Worm (Caenorhabditis elegans) whole organism, late embryonic: Measurements from ENCODE around the gene K12H6.5.
"Not testable (repeated sequence)": the region's sequence is repeated elsewhere in the genome, so short reads cannot be mapped to it uniquely, and the experiment has no call there.

Experiments
- C38D4.7 ChIP-seq: fragments of 200-800 bp; sonication (Bioruptor generic); optimal IDR thresholded peaks from 2 replicates; lab custom pipeline; 2018; ENCODE audit warnings: mild to moderate bottlenecking, missing genetic modification characterization, moderate library complexity, missing compliant biosample characterization
- F13H6.1 ChIP-seq: sonication (generic microtip); optimal IDR thresholded peaks from 2 replicates; lab custom pipeline; 2016; ENCODE audit warnings: missing genetic modification characterization, missing compliant biosample characterization
- ceh-18 ChIP-seq: sonication (generic microtip); optimal IDR thresholded peaks from 2 replicates; lab custom pipeline; 2016; ENCODE audit warnings: missing genetic modification characterization, missing compliant biosample characterization
- ceh-31 ChIP-seq: sonication (generic microtip); optimal IDR thresholded peaks from 2 replicates; lab custom pipeline; 2016; ENCODE audit warnings: missing genetic modification characterization, missing compliant biosample characterization
- elt-4 ChIP-seq: sonication (generic microtip); optimal IDR thresholded peaks from 2 replicates; lab custom pipeline; 2016; ENCODE audit warnings: missing genetic modification characterization, missing compliant biosample characterization
- gmeb-2 ChIP-seq: sonication (generic microtip); optimal IDR thresholded peaks from 2 replicates; lab custom pipeline; 2016; ENCODE audit warnings: missing genetic modification characterization, inconsistent platforms, missing compliant biosample characterization
- hlh-15 ChIP-seq: sonication (generic microtip); optimal IDR thresholded peaks from 2 replicates; lab custom pipeline; 2016; ENCODE audit warnings: missing genetic modification characterization, missing compliant biosample characterization
- lin-11 ChIP-seq: fragments of 200-800 bp; sonication (Bioruptor generic); optimal IDR thresholded peaks from 2 replicates; lab custom pipeline; 2018; ENCODE audit warnings: mild to moderate bottlenecking, missing genetic modification characterization, missing compliant biosample characterization
- nhr-11 ChIP-seq: fragments of 150-350 bp; optimal IDR thresholded peaks from 2 replicates; lab custom pipeline; 2014; ENCODE audit warnings: missing biosample characterization, missing genetic modification characterization
- odd-2 ChIP-seq: sonication (generic microtip); optimal IDR thresholded peaks from 2 replicates; lab custom pipeline; 2017; ENCODE audit warnings: antibody characterized with exemption, mild to moderate bottlenecking, missing genetic modification characterization, missing compliant biosample characterization
- pat-9 ChIP-seq: fragments of 200-800 bp; sonication (Bioruptor generic); optimal IDR thresholded peaks from 2 replicates; lab custom pipeline; 2018; ENCODE audit warnings: mild to moderate bottlenecking, missing genetic modification characterization, moderate library complexity, missing compliant biosample characterization
- pha-4 ChIP-seq: fragments of 150-350 bp; optimal IDR thresholded peaks from 2 replicates; lab custom pipeline; 2018; ENCODE audit warnings: missing biosample characterization, missing genetic modification reagents, missing genetic modification characterization
- pqm-1 ChIP-seq: sonication (generic microtip); optimal IDR thresholded peaks from 2 replicates; lab custom pipeline; 2016; ENCODE audit warnings: missing genetic modification characterization, missing compliant biosample characterization
- tbx-7 ChIP-seq: sonication (generic microtip); optimal IDR thresholded peaks from 2 replicates; lab custom pipeline; 2016; ENCODE audit warnings: missing genotype, missing genetic modification characterization, missing compliant biosample characterization

DNA sequence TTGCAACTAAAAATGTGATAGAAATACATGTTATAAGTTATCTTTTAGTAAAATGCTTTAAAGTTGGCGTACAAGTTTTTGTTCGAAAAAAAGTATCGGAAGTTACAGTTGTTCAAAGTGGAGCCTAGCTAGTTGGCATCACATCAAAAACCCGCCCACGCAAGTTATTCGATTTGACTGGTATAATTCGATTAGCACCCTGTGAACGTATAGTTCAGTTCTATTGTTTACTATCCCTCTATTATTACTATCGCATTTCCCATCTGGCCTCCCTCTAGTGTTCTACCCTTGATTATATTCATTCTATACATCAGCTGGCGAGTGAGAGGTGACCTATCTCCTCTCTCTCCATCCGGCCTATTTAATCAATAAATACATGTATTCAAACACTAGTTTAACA is 13.0 kb upstream of the K12H6.5 start, which contains the start of gene Y110A2AL.4:
- not testable (repeated sequence) for TF ChIP-seq gmeb-2 (tag; lab: Kevin White, UChicago); odd-2 (tag; lab: Kevin White, UChicago); lin-11 (tag; lab: Kevin White, UChicago); elt-4 (tag; lab: Kevin White, UChicago); hlh-15 (tag; lab: Kevin White, UChicago); ceh-18 (tag; lab: Kevin White, UChicago); ceh-31; pha-4; nhr-11; pqm-1 (tag; lab: Kevin White, UChicago); C38D4.7 (GFP tag; lab: Kevin White, UChicago); F13H6.1 (tag; lab: Kevin White, UChicago); pat-9 (tag; lab: Kevin White, UChicago); tbx-7 (tag; lab: Kevin White, UChicago)
